In the genomic region with DNA sequence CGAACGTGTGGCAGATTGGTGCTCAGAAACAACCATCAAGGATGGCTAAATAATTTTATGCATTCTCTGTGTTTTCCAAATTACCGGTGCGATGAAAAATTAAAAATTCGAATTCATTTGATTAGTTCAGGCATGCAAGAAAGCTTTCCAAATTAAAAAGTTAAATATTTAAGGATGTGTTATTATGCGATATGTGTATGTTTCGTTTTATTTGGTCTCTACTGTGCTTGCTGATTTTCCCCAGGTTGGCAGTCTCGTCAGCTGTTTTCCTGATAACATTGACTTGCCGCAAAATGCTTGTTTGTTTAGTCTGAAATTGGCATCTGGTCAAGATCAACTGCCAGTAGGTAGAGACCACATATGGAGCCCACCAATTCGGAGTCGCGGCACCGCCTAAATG, we compare ENCODE assay signal across 3 fruit fly cellular contexts.
A peak's percentile ranks its signal among the peaks of the same experiment; 100 is the strongest.
TF ChIP-seq lines count a peak whose summit lies in the region.

Gene CG2611, plus strand, starts transcription at position 299 of the 400 bp plus-strand sequence.

TF ChIP-seq in whole organism, adult, 20 proteins besides CTCF, POLR2A, EP300 and RAD21 (continued from another document):
- TF ChIP-seq toe (GFP tag; optimal IDR thresholded peaks at IDR 0.05; lab: Kevin White, UChicago) (peak; percentile 41), kay (GFP tag; lab: Kevin White, UChicago; ENCODE audit: borderline replicate concordance) (no peak)

TF ChIP-seq in whole organism, embryonic, 481 proteins besides CTCF, POLR2A, EP300 and RAD21 (continued from another document and continues in another):
- TF ChIP-seq pzg (GFP tag; optimal IDR thresholded peaks at IDR 0.05; lab: Kevin White, UChicago) (peak; percentile 51), Atf3 (GFP tag; optimal IDR thresholded peaks at IDR 0.05; lab: Kevin White, UChicago) (peak; percentile 10), CG8089 (GFP tag; optimal IDR thresholded peaks at IDR 0.05; lab: Kevin White, UChicago) (peak; percentile 2), CG14710 (tag; optimal IDR thresholded peaks at IDR 0.05; lab: Kevin White, UChicago) (peak; percentile 31), CG18764 (GFP tag; optimal IDR thresholded peaks at IDR 0.05; lab: Kevin White, UChicago) (peak; percentile 1), hbn (GFP tag; IDR thresholded peaks at IDR 0.05; lab: Robert Waterston, UW; ENCODE audit: partially characterized antibody) (no peak; the same call in 1 of the 2 replicates), CG16813 (GFP tag; IDR thresholded peaks at IDR 0.05; lab: Robert Waterston, UW; ENCODE audit: partially characterized antibody) (0 out of 3 replicates have a peak, but pooled peaks have one; percentile 6), CG5180 (GFP tag; optimal IDR thresholded peaks at IDR 0.05; lab: Kevin White, UChicago) (no peak), pros (GFP tag; optimal IDR thresholded peaks at IDR 0.05; lab: Kevin White, UChicago) (no peak), B-H2 (GFP tag; optimal IDR thresholded peaks at IDR 0.05; lab: Kevin White, UChicago) (peak; percentile 25), btn (GFP tag; optimal IDR thresholded peaks at IDR 0.05; lab: Kevin White, UChicago) (no peak), HmgZ (tag; optimal IDR thresholded peaks at IDR 0.05; lab: Kevin White, UChicago) (peak; percentile 67), CG15073 (GFP tag; optimal IDR thresholded peaks at IDR 0.05; lab: Kevin White, UChicago) (no peak), CG15011 (GFP tag; optimal IDR thresholded peaks at IDR 0.05; lab: Kevin White, UChicago) (no peak), CG11456 (GFP tag; IDR thresholded peaks at IDR 0.05; lab: Robert Waterston, UW) (peak; percentile 53; the same call in 1 of the 3 replicates), CG6813 (GFP tag; optimal IDR thresholded peaks at IDR 0.05; lab: Kevin White, UChicago) (no peak), dysf (GFP tag; IDR thresholded peaks at IDR 0.05; lab: Robert Waterston, UW) (0 out of 3 replicates have a peak, but pooled peaks have one; percentile 44), CG17359 (tag; optimal IDR thresholded peaks at IDR 0.05; lab: Kevin White, UChicago) (peak; percentile 1), CG12942 (GFP tag; optimal IDR thresholded peaks at IDR 0.05; lab: Kevin White, UChicago) (peak; percentile 50), NfI (GFP tag; optimal IDR thresholded peaks at IDR 0.05; lab: Kevin White, UChicago) (peak; percentile 36), TFAM (GFP tag; optimal IDR thresholded peaks at IDR 0.05; lab: Kevin White, UChicago) (no peak), CG6175 (GFP tag; IDR thresholded peaks at IDR 0.05; lab: Robert Waterston, UW) (no peak), Hr3 (GFP tag; optimal IDR thresholded peaks at IDR 0.05; lab: Kevin White, UChicago) (peak; percentile 37), Dad (GFP tag; optimal IDR thresholded peaks at IDR 0.05; lab: Kevin White, UChicago) (peak; percentile 10), tin (GFP tag; optimal IDR thresholded peaks at IDR 0.05; lab: Kevin White, UChicago) (peak; percentile 62), CG11695 (GFP tag; IDR thresholded peaks at IDR 0.05; lab: Robert Waterston, UW) (0 out of 3 replicates have a peak, but pooled peaks have one; percentile 39), bcd (GFP tag; optimal IDR thresholded peaks at IDR 0.05; lab: Kevin White, UChicago) (no peak), Neu2 (GFP tag; optimal IDR thresholded peaks at IDR 0.05; lab: Kevin White, UChicago; ENCODE audit: borderline replicate concordance) (peak; percentile 3), Bgb (GFP tag; IDR thresholded peaks at IDR 0.05; lab: Robert Waterston, UW; ENCODE audit: partially characterized antibody) (no peak), CG4360 (GFP tag; IDR thresholded peaks at IDR 0.05; lab: Robert Waterston, UW) (0 out of 2 replicates have a peak, but pooled peaks have one; percentile 9), Ptx1 (GFP tag; IDR thresholded peaks at IDR 0.05; lab: Robert Waterston, UW) (peak; percentile 58), pum (GFP tag; optimal IDR thresholded peaks at IDR 0.05; lab: Kevin White, UChicago) (peak; percentile 50), CG12104 (GFP tag; optimal IDR thresholded peaks at IDR 0.05; lab: Kevin White, UChicago) (peak; percentile 5), CG14050 (GFP tag; IDR thresholded peaks at IDR 0.05; lab: Robert Waterston, UW) (peak; percentile 51; the same call in 2 of the 3 replicates), ind (GFP tag; optimal IDR thresholded peaks at IDR 0.05; lab: Kevin White, UChicago) (peak; percentile 49), nerfin-1 (tag; optimal IDR thresholded peaks at IDR 0.05; lab: Kevin White, UChicago) (no peak), CG4854 (GFP tag; optimal IDR thresholded peaks at IDR 0.05; lab: Kevin White, UChicago) (peak; percentile 21), CG8765 (GFP tag; IDR thresholded peaks at IDR 0.05; lab: Robert Waterston, UW) (no peak; the same call in 1 of the 2 replicates), Eip74EF (GFP tag; optimal IDR thresholded peaks at IDR 0.05; lab: Kevin White, UChicago) (no peak), Xrp1 (GFP tag; IDR thresholded peaks at IDR 0.05; lab: Robert Waterston, UW) (peak; percentile 56), CG13123 (GFP tag; optimal IDR thresholded peaks at IDR 0.05; lab: Kevin White, UChicago) (peak; percentile 28), Dip3 (GFP tag; optimal IDR thresholded peaks at IDR 0.05; lab: Kevin White, UChicago) (peak; percentile 27), pb (GFP tag; optimal IDR thresholded peaks at IDR 0.05; lab: Kevin White, UChicago) (no peak), Elba2 (GFP tag; optimal IDR thresholded peaks at IDR 0.05; lab: Kevin White, UChicago) (no peak), Pdp1 (GFP tag; optimal IDR thresholded peaks at IDR 0.05; lab: Kevin White, UChicago) (peak; percentile 58 to 59), CG13624 (GFP tag; optimal IDR thresholded peaks at IDR 0.05; lab: Kevin White, UChicago) (peak; percentile 60), gcm2 (GFP tag; optimal IDR thresholded peaks at IDR 0.05; lab: Kevin White, UChicago) (no peak), E2f2 (GFP tag; IDR thresholded peaks at IDR 0.05; lab: Robert Waterston, UW) (peak; percentile 43), grn (GFP tag; optimal IDR thresholded peaks at IDR 0.05; lab: Kevin White, UChicago) (no peak), fd64A (GFP tag; optimal IDR thresholded peaks at IDR 0.05; lab: Kevin White, UChicago) (no peak), HLH4C (GFP tag; IDR thresholded peaks at IDR 0.05; lab: Robert Waterston, UW; ENCODE audit: partially characterized antibody) (no peak), en (GFP tag; optimal IDR thresholded peaks at IDR 0.05; lab: Kevin White, UChicago) (peak; percentile 23), CG1792 (GFP tag; optimal IDR thresholded peaks at IDR 0.05; lab: Kevin White, UChicago) (no peak), Hand (GFP tag; optimal IDR thresholded peaks at IDR 0.05; lab: Kevin White, UChicago) (peak; percentile 22), CG1603 (tag; optimal IDR thresholded peaks at IDR 0.05; lab: Kevin White, UChicago) (peak; percentile 66), CG14860 (GFP tag; IDR thresholded peaks at IDR 0.05; lab: Robert Waterston, UW; ENCODE audit: partially characterized antibody) (no peak), CG2712 (tag; optimal IDR thresholded peaks at IDR 0.05; lab: Kevin White, UChicago) (peak; percentile 57), lov (optimal IDR thresholded peaks at IDR 0.05; lab: Kevin White, UChicago) (no peak), lov (GFP tag; IDR thresholded peaks at IDR 0.05; lab: Robert Waterston, UW) (no peak), CG15514 (GFP tag; optimal IDR thresholded peaks at IDR 0.05; lab: Kevin White, UChicago) (peak; percentile 74)

TF ChIP-seq in whole organism, prepupa, 60 proteins besides CTCF, POLR2A, EP300 and RAD21 (continued from another document):
- TF ChIP-seq CG6854 (GFP tag; optimal IDR thresholded peaks at IDR 0.05; lab: Kevin White, UChicago) (no peak), Met (GFP tag; optimal IDR thresholded peaks at IDR 0.05; lab: Kevin White, UChicago) (no peak), CG11902 (GFP tag; optimal IDR thresholded peaks at IDR 0.05; lab: Kevin White, UChicago) (peak; percentile 2), pdm3 (GFP tag; optimal IDR thresholded peaks at IDR 0.05; lab: Kevin White, UChicago) (no peak), dac (GFP tag; optimal IDR thresholded peaks at IDR 0.05; lab: Kevin White, UChicago) (no peak), Hr4 (GFP tag; optimal IDR thresholded peaks at IDR 0.05; lab: Kevin White, UChicago) (no peak), acj6 (GFP tag; optimal IDR thresholded peaks at IDR 0.05; lab: Kevin White, UChicago) (peak; percentile 53), achi (GFP tag; optimal IDR thresholded peaks at IDR 0.05; lab: Kevin White, UChicago) (peak; percentile 48), CG3032 (tag; optimal IDR thresholded peaks at IDR 0.05; lab: Kevin White, UChicago) (peak; percentile 41), Sox14 (GFP tag; optimal IDR thresholded peaks at IDR 0.05; lab: Kevin White, UChicago) (peak; percentile 78), ss (GFP tag; optimal IDR thresholded peaks at IDR 0.05; lab: Kevin White, UChicago) (no peak), svp (GFP tag; lab: Kevin White, UChicago) (peak; percentile 61), Eip75B (GFP tag; optimal IDR thresholded peaks at IDR 0.05; lab: Kevin White, UChicago) (no peak), CG11762 (GFP tag; optimal IDR thresholded peaks at IDR 0.05; lab: Kevin White, UChicago; ENCODE audit: insufficient read depth) (no peak), fkh (GFP tag; optimal IDR thresholded peaks at IDR 0.05; lab: Kevin White, UChicago) (peak; percentile 96), topi (GFP tag; optimal IDR thresholded peaks at IDR 0.05; lab: Kevin White, UChicago) (peak; percentile 48), fd59A (GFP tag; optimal IDR thresholded peaks at IDR 0.05; lab: Kevin White, UChicago) (no peak), CG16779 (tag; optimal IDR thresholded peaks at IDR 0.05; lab: Kevin White, UChicago) (no peak), CG4318 (GFP tag; optimal IDR thresholded peaks at IDR 0.05; lab: Kevin White, UChicago) (no peak), Eip78C (GFP tag; lab: Kevin White, UChicago) (no peak), Lpt (GFP tag; optimal IDR thresholded peaks at IDR 0.05; lab: Kevin White, UChicago) (no peak), CG10631 (GFP tag; optimal IDR thresholded peaks at IDR 0.05; lab: Kevin White, UChicago) (no peak), vri (GFP tag; optimal IDR thresholded peaks at IDR 0.05; lab: Kevin White, UChicago) (no peak), CG31627 (GFP tag; optimal IDR thresholded peaks at IDR 0.05; lab: Kevin White, UChicago) (peak; percentile 65), Eip93F (GFP tag; optimal IDR thresholded peaks at IDR 0.05; lab: Kevin White, UChicago) (no peak), CG15336 (GFP tag; IDR thresholded peaks at IDR 0.05; lab: Robert Waterston, UW) (peak; percentile 35; the same call in 1 of the 2 replicates), CG8119 (GFP tag; IDR thresholded peaks at IDR 0.05; lab: Robert Waterston, UW) (no peak), CG1621 (tag; optimal IDR thresholded peaks at IDR 0.05; lab: Kevin White, UChicago) (no peak), spab (GFP tag; optimal IDR thresholded peaks at IDR 0.05; lab: Kevin White, UChicago) (no peak), salr (GFP tag; optimal IDR thresholded peaks at IDR 0.05; lab: Kevin White, UChicago) (no peak), fd85E (GFP tag; optimal IDR thresholded peaks at IDR 0.05; lab: Kevin White, UChicago) (no peak), Ets21C (GFP tag; optimal IDR thresholded peaks at IDR 0.05; lab: Kevin White, UChicago) (no peak), CG8319 (GFP tag; optimal IDR thresholded peaks at IDR 0.05; lab: Kevin White, UChicago) (no peak), Sox15 (GFP tag; optimal IDR thresholded peaks at IDR 0.05; lab: Kevin White, UChicago) (no peak), esn (GFP tag; optimal IDR thresholded peaks at IDR 0.05; lab: Kevin White, UChicago) (peak; percentile 66), CG11294 (GFP tag; IDR thresholded peaks at IDR 0.05; lab: Robert Waterston, UW) (no peak), CG34406 (GFP tag; optimal IDR thresholded peaks at IDR 0.05; lab: Kevin White, UChicago) (no peak), Ets96B (tag; optimal IDR thresholded peaks at IDR 0.05; lab: Kevin White, UChicago) (peak; percentile 35), dsx (GFP tag; optimal IDR thresholded peaks at IDR 0.05; lab: Kevin White, UChicago; ENCODE audit: poor library complexity, severe bottlenecking) (no peak), OdsH (GFP tag; optimal IDR thresholded peaks at IDR 0.05; lab: Kevin White, UChicago) (no peak), CG10669 (GFP tag; optimal IDR thresholded peaks at IDR 0.05; lab: Kevin White, UChicago) (no peak)
